Worm (Caenorhabditis elegans) whole organism, early embryonic: ENCODE measurements around the gene srx-33.

Source experiments
- F13C5.2 ChIP-seq: sonication (generic microtip); optimal IDR thresholded peaks from 2 replicates; lab custom pipeline; 2017; ENCODE audit warnings: mild to moderate bottlenecking, missing genetic modification characterization, inconsistent platforms, missing compliant biosample characterization
- ama-1 ChIP-seq: fragments of 150-350 bp; optimal IDR thresholded peaks from 2 replicates; lab custom pipeline; 2014
- hmbx-1 ChIP-seq: sonication (generic microtip); optimal IDR thresholded peaks from 2 replicates; lab custom pipeline; 2016; ENCODE audit warnings: mild to moderate bottlenecking, missing genetic modification characterization, missing compliant biosample characterization
- tra-4 ChIP-seq: sonication (generic microtip); optimal IDR thresholded peaks from 2 replicates; lab custom pipeline; 2017; ENCODE audit warnings: missing genetic modification characterization, missing compliant biosample characterization

DNA sequence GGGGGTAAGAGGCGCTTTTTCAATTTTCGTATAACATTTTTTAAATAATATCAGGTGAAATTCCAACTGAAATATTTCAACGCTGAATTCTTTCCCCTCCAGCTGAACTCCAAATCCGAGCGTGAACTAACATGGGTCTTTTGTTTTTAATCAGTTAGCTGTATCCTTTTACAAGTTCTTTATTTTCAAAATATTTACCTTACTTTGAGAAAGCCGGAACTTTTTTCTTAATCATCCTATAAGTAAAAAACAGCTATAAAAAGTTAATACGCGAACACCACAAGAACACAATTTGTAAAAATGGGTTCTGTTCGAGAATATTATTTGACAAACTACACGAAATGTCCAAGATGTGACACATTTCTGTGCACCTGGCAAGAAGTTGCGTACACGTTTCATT lies 45.5 kb upstream of the srx-33 start, which contains the start of gene srh-83:
- no peak for TF ChIP-seq ama-1
- no peak for TF ChIP-seq F13C5.2 (tag; lab: Kevin White, UChicago)
- no peak for TF ChIP-seq hmbx-1 (tag; lab: Kevin White, UChicago)
- no peak for TF ChIP-seq tra-4 (tag; lab: Kevin White, UChicago)
